Fruit fly (Drosophila melanogaster) whole organism, embryonic: ENCODE measurements around the gene p24-1.

Experiments
- Atf-2 ChIP-seq: fragments of 200-800 bp; sonication (Bioruptor generic); optimal IDR thresholded peaks from 2 replicates; lab custom pipeline; 2016; ENCODE audit warnings: missing biosample characterization, missing genetic modification characterization
- CG11093 ChIP-seq: fragments of 200-800 bp; sonication (Bioruptor generic); IDR thresholded peaks from 3 replicates; pipeline ENCODE4 v1.3.6; 2022; ENCODE audit warnings: missing biosample characterization, missing genetic modification characterization
- CG11695 ChIP-seq: fragments of 200-800 bp; sonication (Bioruptor generic); IDR thresholded peaks from 3 replicates; pipeline ENCODE4 v1.3.6; 2022; ENCODE audit warnings: missing biosample characterization, missing genetic modification characterization
- CG12769 ChIP-seq: fragments of 200-800 bp; sonication (Bioruptor generic); optimal IDR thresholded peaks from 2 replicates; lab custom pipeline; 2019; ENCODE audit warnings: missing biosample characterization, mild to moderate bottlenecking, missing genetic modification characterization, moderate library complexity
- CG14667 ChIP-seq: fragments of 200-800 bp; sonication (Bioruptor generic); IDR thresholded peaks from 2 replicates; pipeline ENCODE4 v1.3.6; 2022; ENCODE audit warnings: missing biosample characterization, missing genetic modification characterization
- CG1602 ChIP-seq: fragments of 200-800 bp; sonication (Bioruptor generic); optimal IDR thresholded peaks from 3 replicates; lab custom pipeline; 2016; ENCODE audit warnings: missing biosample characterization, missing genetic modification characterization
- CG1647 ChIP-seq: fragments of 200-800 bp; sonication (Bioruptor generic); optimal IDR thresholded peaks from 3 replicates; lab custom pipeline; 2016; ENCODE audit warnings: missing biosample characterization, missing genetic modification characterization
- CG16813 ChIP-seq: fragments of 200-800 bp; sonication (Bioruptor generic); IDR thresholded peaks from 3 replicates; pipeline ENCODE4 v1.3.6; 2022; ENCODE audit warnings: missing biosample characterization, missing genetic modification characterization; ENCODE audit not compliant: partially characterized antibody
- CG17802 ChIP-seq: fragments of 200-800 bp; sonication (Bioruptor generic); optimal IDR thresholded peaks from 2 replicates; lab custom pipeline; 2018; ENCODE audit warnings: missing biosample characterization, mild to moderate bottlenecking, missing genetic modification characterization, moderate library complexity
- CG18262 ChIP-seq: fragments of 200-800 bp; optimal IDR thresholded peaks from 3 replicates; lab custom pipeline; 2019; ENCODE audit warnings: missing biosample characterization, mild to moderate bottlenecking, missing genetic modification characterization, moderate library complexity
- CG2120 ChIP-seq: fragments of 200-800 bp; sonication (Bioruptor generic); optimal IDR thresholded peaks from 3 replicates; lab custom pipeline; 2016; ENCODE audit warnings: missing biosample characterization, missing genetic modification characterization
- CG2202 ChIP-seq: fragments of 200-800 bp; sonication (Bioruptor generic); optimal IDR thresholded peaks from 2 replicates; lab custom pipeline; 2018; ENCODE audit warnings: missing biosample characterization, mild to moderate bottlenecking, missing genetic modification characterization
- CG2889 ChIP-seq: fragments of 200-800 bp; sonication (Bioruptor generic); IDR thresholded peaks from 3 replicates; pipeline ENCODE4 v1.3.6; 2022; ENCODE audit warnings: missing biosample characterization, missing genetic modification characterization
- CG7372 ChIP-seq: fragments of 200-800 bp; sonication (Bioruptor generic); IDR thresholded peaks from 2 replicates; pipeline ENCODE4 v1.3.6; 2022; ENCODE audit warnings: missing biosample characterization, missing genetic modification characterization
- CG9932 ChIP-seq: fragments of 200-800 bp; sonication (Bioruptor generic); IDR thresholded peaks from 2 replicates; pipeline ENCODE4 v1.3.6; 2022; ENCODE audit warnings: missing biosample characterization, missing genetic modification characterization
- D19B ChIP-seq: fragments of 200-800 bp; sonication (Bioruptor generic); optimal IDR thresholded peaks from 2 replicates; lab custom pipeline; 2017; ENCODE audit warnings: missing biosample characterization, mild to moderate bottlenecking, missing genetic modification characterization
- Dek ChIP-seq: fragments of 200-800 bp; sonication (Bioruptor generic); optimal IDR thresholded peaks from 3 replicates; lab custom pipeline; 2019; ENCODE audit warnings: missing biosample characterization, mild to moderate bottlenecking, missing genetic modification characterization, moderate library complexity
- Dfd ChIP-seq, 2 experiments: fragments of >200 bp; optimal IDR thresholded peaks; 2 replicates each; lab custom pipeline; 2017; ENCODE audit warnings: missing biosample characterization in 2 of 2, missing genetic modification characterization in 2 of 2
- Fer2 ChIP-seq: fragments of 200-800 bp; sonication (Bioruptor generic); optimal IDR thresholded peaks from 2 replicates; lab custom pipeline; 2018; ENCODE audit warnings: missing biosample characterization, mild to moderate bottlenecking, missing genetic modification characterization, moderate library complexity
- Gug ChIP-seq: fragments of 200-800 bp; sonication (Bioruptor generic); IDR thresholded peaks from 4 replicates; pipeline ENCODE4 v1.3.6; 2022; ENCODE audit warnings: missing biosample characterization, missing genetic modification characterization
- Lhr ChIP-seq: fragments of 200-800 bp; sonication (Bioruptor generic); optimal IDR thresholded peaks from 3 replicates; lab custom pipeline; 2017; ENCODE audit warnings: mild to moderate bottlenecking, missing biosample characterization, missing genetic modification reagents, missing genetic modification characterization
- MESR4 ChIP-seq: fragments of 200-800 bp; sonication (Bioruptor generic); optimal IDR thresholded peaks from 2 replicates; lab custom pipeline; 2018; ENCODE audit warnings: missing biosample characterization, mild to moderate bottlenecking, missing genetic modification characterization, moderate library complexity
- MTF-1 ChIP-seq: fragments of 200-800 bp; sonication (Bioruptor generic); optimal IDR thresholded peaks from 2 replicates; lab custom pipeline; 2018; ENCODE audit warnings: missing biosample characterization, mild to moderate bottlenecking, missing genetic modification characterization, borderline replicate concordance
- NC2β ChIP-seq: fragments of 200-800 bp; sonication (Bioruptor generic); optimal IDR thresholded peaks from 2 replicates; lab custom pipeline; 2016; ENCODE audit warnings: missing biosample characterization, missing genetic modification characterization
- ac ChIP-seq: fragments of 200-800 bp; sonication (Bioruptor generic); optimal IDR thresholded peaks from 3 replicates; lab custom pipeline; 2017; ENCODE audit warnings: missing biosample characterization, mild to moderate bottlenecking, missing genetic modification characterization
- bcd ChIP-seq: fragments of 200-800 bp; sonication (Bioruptor generic); optimal IDR thresholded peaks from 2 replicates; lab custom pipeline; 2017; ENCODE audit warnings: missing biosample characterization, mild to moderate bottlenecking, missing genetic modification characterization
- croc ChIP-seq: fragments of 200-800 bp; sonication (Bioruptor generic); conservative IDR thresholded peaks from 3 replicates; pipeline ENCODE4 v1.3.6; 2022; ENCODE audit warnings: missing biosample characterization, missing genetic modification characterization
- crp ChIP-seq, 2 experiments: fragments of 200-800 bp; sonication (Bioruptor generic); optimal IDR thresholded peaks; 2 replicates in 1 of 2; 3 replicates in 1 of 2; lab custom pipeline; 2017; ENCODE audit warnings: missing biosample characterization in 2 of 2, missing genetic modification characterization in 2 of 2, mild to moderate bottlenecking in 1 of 2, moderate library complexity in 1 of 2
- dimm ChIP-seq: fragments of 200-800 bp; sonication (Bioruptor generic); IDR thresholded peaks from 2 replicates; pipeline ENCODE4 v1.3.6; 2022; ENCODE audit warnings: missing biosample characterization, missing genetic modification characterization
- eyg ChIP-seq: fragments of 200-800 bp; sonication (Bioruptor generic); optimal IDR thresholded peaks from 3 replicates; lab custom pipeline; 2016; ENCODE audit warnings: missing biosample characterization, missing genetic modification characterization
- fd102C ChIP-seq: fragments of 200-800 bp; sonication (Bioruptor generic); optimal IDR thresholded peaks from 2 replicates; lab custom pipeline; 2018; ENCODE audit warnings: missing biosample characterization, mild to moderate bottlenecking, missing genetic modification characterization, moderate library complexity
- fu2 ChIP-seq: fragments of 200-800 bp; sonication (Bioruptor generic); optimal IDR thresholded peaks from 2 replicates; lab custom pipeline; 2016; ENCODE audit warnings: missing biosample characterization, missing genetic modification characterization
- gro ChIP-seq: fragments of 200-800 bp; sonication (Bioruptor generic); optimal IDR thresholded peaks from 2 replicates; lab custom pipeline; 2016; ENCODE audit warnings: missing biosample characterization, missing genetic modification characterization
- kay ChIP-seq: fragments of 200-800 bp; sonication (Bioruptor generic); optimal IDR thresholded peaks from 2 replicates; lab custom pipeline; 2016; ENCODE audit warnings: missing biosample characterization, missing genetic modification characterization
- lola ChIP-seq, 3 experiments: fragments of >200 bp in 2 of 3; fragments of 200-800 bp in 1 of 3; sonication (Bioruptor generic) in 1 of 3; optimal IDR thresholded peaks; 2 replicates each; lab custom pipeline; 2017 to 2019; ENCODE audit warnings: missing biosample characterization in 3 of 3, missing genetic modification characterization in 3 of 3, mild to moderate bottlenecking in 1 of 3, moderate library complexity in 1 of 3
- lov ChIP-seq, 2 experiments: fragments of 200-800 bp in 1 of 2; fragments of >200 bp in 1 of 2; sonication (Bioruptor generic) in 1 of 2; IDR thresholded peaks in 1 of 2; optimal IDR thresholded peaks in 1 of 2; 2 replicates in 1 of 2; 3 replicates in 1 of 2; pipeline versions ENCODE4 v1.3.6 to Lab custom; 2017 to 2022; ENCODE audit warnings: missing biosample characterization in 1 of 2, missing genetic modification characterization in 1 of 2
- nerfin-2 ChIP-seq: fragments of 200-800 bp; sonication (Bioruptor generic); IDR thresholded peaks from 2 replicates; pipeline ENCODE4 v1.3.6; 2022; ENCODE audit warnings: missing biosample characterization, missing genetic modification characterization; ENCODE audit not compliant: partially characterized antibody
- oc ChIP-seq: fragments of 200-800 bp; sonication (Bioruptor generic); optimal IDR thresholded peaks from 2 replicates; lab custom pipeline; 2018; ENCODE audit warnings: missing biosample characterization, mild to moderate bottlenecking, missing genetic modification characterization, moderate library complexity
- odd ChIP-seq: fragments of 200-800 bp; sonication (Bioruptor generic); optimal IDR thresholded peaks from 2 replicates; lab custom pipeline; 2017; ENCODE audit warnings: missing biosample characterization, mild to moderate bottlenecking, missing genetic modification characterization
- pb ChIP-seq: fragments of 200-800 bp; sonication (Bioruptor generic); optimal IDR thresholded peaks from 3 replicates; lab custom pipeline; 2016; ENCODE audit warnings: missing biosample characterization, missing genetic modification characterization
- pnt ChIP-seq: fragments of 200-800 bp; sonication (Bioruptor generic); optimal IDR thresholded peaks from 3 replicates; lab custom pipeline; 2016; ENCODE audit warnings: missing biosample characterization, missing genetic modification characterization
- repo ChIP-seq: fragments of 200-800 bp; sonication (Bioruptor generic); optimal IDR thresholded peaks from 2 replicates; lab custom pipeline; 2016; ENCODE audit warnings: missing biosample characterization, missing genetic modification characterization
- salm ChIP-seq: fragments of 200-800 bp; sonication (Bioruptor generic); optimal IDR thresholded peaks from 2 replicates; lab custom pipeline; 2018; ENCODE audit warnings: missing biosample characterization, mild to moderate bottlenecking, missing genetic modification characterization
- seq ChIP-seq: fragments of 200-800 bp; sonication (Bioruptor generic); IDR thresholded peaks from 2 replicates; pipeline ENCODE4 v1.3.6; 2022; ENCODE audit warnings: missing biosample characterization, missing genetic modification characterization
- slou ChIP-seq: fragments of 200-800 bp; sonication (Bioruptor generic); optimal IDR thresholded peaks from 3 replicates; lab custom pipeline; 2016; ENCODE audit warnings: missing biosample characterization, missing genetic modification characterization
- slp2 ChIP-seq: fragments of 200-800 bp; sonication (Bioruptor generic); optimal IDR thresholded peaks from 2 replicates; lab custom pipeline; 2016; ENCODE audit warnings: missing biosample characterization, missing genetic modification characterization
- ttk ChIP-seq: fragments of 200-800 bp; sonication (Bioruptor generic); IDR thresholded peaks from 2 replicates; pipeline ENCODE4 v2.1.2; 2022; ENCODE audit warnings: missing biosample characterization, missing genetic modification characterization
- tup ChIP-seq: fragments of 200-800 bp; sonication (Bioruptor generic); optimal IDR thresholded peaks from 2 replicates; lab custom pipeline; 2016; ENCODE audit warnings: missing biosample characterization, mild to moderate bottlenecking, missing genetic modification characterization, moderate library complexity
- yki ChIP-seq: fragments of >200 bp; optimal IDR thresholded peaks from 3 replicates; lab custom pipeline; 2018

p24-1 gene

DNA sequence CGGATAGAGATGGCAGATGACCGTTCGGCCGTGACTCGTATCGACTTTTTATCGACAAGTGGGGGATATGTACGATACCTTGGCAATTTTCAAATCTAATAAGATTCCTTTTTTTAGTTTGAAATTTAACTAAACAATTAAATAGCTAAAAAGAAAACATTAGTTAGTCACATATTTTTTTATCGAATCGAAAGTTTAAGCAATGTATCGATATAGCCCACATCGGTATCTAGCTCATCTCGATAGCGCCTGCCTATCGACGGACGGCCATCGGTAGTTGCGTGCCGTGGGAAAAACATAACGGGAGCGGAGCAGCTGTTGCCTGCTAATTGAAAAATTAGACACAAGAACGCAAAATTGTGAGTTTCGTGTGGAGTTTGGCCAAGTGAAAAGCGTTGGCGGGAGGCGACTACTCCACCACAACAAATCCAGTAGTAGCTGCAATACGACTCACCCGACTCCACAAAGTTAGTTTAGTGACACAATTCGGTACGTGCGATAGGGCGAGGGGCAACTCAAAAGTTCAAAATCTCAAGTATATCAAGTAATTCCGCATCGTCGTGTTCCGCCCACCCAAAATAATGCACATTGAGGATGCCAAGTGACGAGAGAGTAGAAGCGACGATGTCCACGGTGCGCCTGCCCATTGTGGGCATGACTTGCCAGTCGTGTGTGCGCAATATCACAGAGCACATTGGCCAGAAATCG lies 2.6 kb upstream of the p24-1 start, which contains the start of the genes CG10347 and ATP7 (continued):
- no peak for TF ChIP-seq pb (GFP tag; lab: Kevin White, UChicago)
- no peak for TF ChIP-seq croc (GFP tag; lab: Robert Waterston, UW)
- peak; percentile 20; the same call in 1 of the 4 replicates for TF ChIP-seq Gug (GFP tag; lab: Robert Waterston, UW)
- peak; percentile 27 for TF ChIP-seq kay (GFP tag; lab: Kevin White, UChicago)
- peak; percentile 12 for TF ChIP-seq fu2 (GFP tag; lab: Kevin White, UChicago)
- TF ChIP-seq CG14667 (GFP tag; lab: Robert Waterston, UW): no peak
- no peak for TF ChIP-seq eyg (GFP tag; lab: Kevin White, UChicago)
- TF ChIP-seq Dfd (GFP tag; optimal IDR thresholded peaks at IDR 0.05; lab: Kevin White, UChicago): no peak
- peak; percentile 18 for TF ChIP-seq CG18262 (tag; lab: Kevin White, UChicago)
- TF ChIP-seq oc (tag; lab: Kevin White, UChicago): no peak
- TF ChIP-seq pnt: peak; percentile 17
- no peak for TF ChIP-seq CG11695 (GFP tag; lab: Robert Waterston, UW)
- peak; percentile 10 for TF ChIP-seq CG1602 (GFP tag; lab: Kevin White, UChicago)
- peak; percentile 0 for TF ChIP-seq gro (GFP tag; lab: Kevin White, UChicago)
- no peak for TF ChIP-seq Atf-2 (GFP tag; lab: Kevin White, UChicago)
- TF ChIP-seq fd102C: no peak
- peak; percentile 51 for TF ChIP-seq NC2β (GFP tag; lab: Kevin White, UChicago)
- TF ChIP-seq salm (tag; lab: Kevin White, UChicago): no peak
- TF ChIP-seq Fer2 (tag; lab: Kevin White, UChicago): no peak
- TF ChIP-seq CG7372 (GFP tag; lab: Robert Waterston, UW): no peak
- TF ChIP-seq slp2 (GFP tag; lab: Kevin White, UChicago): no peak
- peak; percentile 90 for TF ChIP-seq CG16813 (GFP tag; lab: Robert Waterston, UW)
- peak in 1 of 3 experiments; percentile 5 for TF ChIP-seq lola (GFP tag; optimal IDR thresholded peaks at IDR 0.05; lab: Kevin White, UChicago)
- TF ChIP-seq nerfin-2 (GFP tag; lab: Robert Waterston, UW): peak; percentile 87
- no peak for TF ChIP-seq yki (lab: Kevin White, UChicago)
- TF ChIP-seq MTF-1: peak; percentile 92
- no peak for TF ChIP-seq lov (optimal IDR thresholded peaks at IDR 0.05; lab: Kevin White, UChicago)
- TF ChIP-seq lov (GFP tag; IDR thresholded peaks at IDR 0.05; lab: Robert Waterston, UW): no peak
- no peak for TF ChIP-seq D19B (GFP tag; lab: Kevin White, UChicago)
- TF ChIP-seq CG12769 (tag; lab: Kevin White, UChicago): peak; percentile 5
- TF ChIP-seq CG17802 (tag; lab: Kevin White, UChicago): no peak
- no peak for TF ChIP-seq Dek (tag; lab: Kevin White, UChicago)
- no peak for TF ChIP-seq CG11093 (GFP tag; lab: Robert Waterston, UW)
- peak; percentile 45 for TF ChIP-seq CG9932 (GFP tag; lab: Robert Waterston, UW)
- no peak for TF ChIP-seq odd
- no peak for TF ChIP-seq seq (GFP tag; lab: Robert Waterston, UW)
- no peak for TF ChIP-seq CG1647 (GFP tag; lab: Kevin White, UChicago)
- no peak for TF ChIP-seq CG2202 (tag; lab: Kevin White, UChicago)
- no peak for TF ChIP-seq slou
- TF ChIP-seq crp (GFP tag; optimal IDR thresholded peaks at IDR 0.05; lab: Kevin White, UChicago): peak in 1 of 2 experiments; percentile 72
- no peak for TF ChIP-seq tup
- peak; percentile 62 for TF ChIP-seq CG2120 (GFP tag; lab: Kevin White, UChicago)
- TF ChIP-seq CG2889 (GFP tag; lab: Robert Waterston, UW): no peak
- TF ChIP-seq Lhr (GFP tag; lab: Kevin White, UChicago): no peak
- no peak for TF ChIP-seq ttk
- peak; percentile 74 for TF ChIP-seq MESR4 (GFP tag; lab: Kevin White, UChicago)
- no peak for TF ChIP-seq dimm (GFP tag; lab: Robert Waterston, UW)
- TF ChIP-seq repo (GFP tag; lab: Kevin White, UChicago): peak; percentile 25
- no peak for TF ChIP-seq bcd (GFP tag; lab: Kevin White, UChicago)
- TF ChIP-seq ac (GFP tag; lab: Kevin White, UChicago): no peak
